Worm (Caenorhabditis elegans) whole organism, mixed stage, embryonic: ENCODE results near the gene Y46G5A.47.
A peak's percentile ranks its signal among the peaks of the same experiment; 100 is the strongest.

ENCODE experiments used
- M03D4.4 ChIP-seq: sonication (generic microtip); optimal IDR thresholded peaks from 2 replicates; lab custom pipeline; 2017; ENCODE audit warnings: mild to moderate bottlenecking, missing genetic modification characterization, missing compliant biosample characterization
- bed-3 ChIP-seq: fragments of 200-800 bp; sonication (Bioruptor generic); optimal IDR thresholded peaks from 3 replicates; lab custom pipeline; 2018; ENCODE audit warnings: mild to moderate bottlenecking, missing genetic modification characterization, moderate library complexity, missing compliant biosample characterization
- blmp-1 ChIP-seq: fragments of 150-350 bp; optimal IDR thresholded peaks from 2 replicates; lab custom pipeline; 2014; ENCODE audit warnings: missing biosample characterization, missing genetic modification characterization
- ceh-39 ChIP-seq: fragments of 150-350 bp; optimal IDR thresholded peaks from 2 replicates; lab custom pipeline; 2014; ENCODE audit warnings: missing biosample characterization, missing genetic modification characterization
- ceh-43 ChIP-seq: fragments of 200-800 bp; sonication (Bioruptor generic); optimal IDR thresholded peaks from 2 replicates; lab custom pipeline; 2018; ENCODE audit warnings: mild to moderate bottlenecking, missing genetic modification characterization, moderate library complexity, missing compliant biosample characterization
- ceh-83 ChIP-seq: fragments of 200-800 bp; sonication (Bioruptor generic); optimal IDR thresholded peaks from 2 replicates; lab custom pipeline; 2018; ENCODE audit warnings: mild to moderate bottlenecking, missing genetic modification characterization, missing compliant biosample characterization
- ces-1 ChIP-seq: fragments of 150-350 bp; optimal IDR thresholded peaks from 2 replicates; lab custom pipeline; 2014; ENCODE audit warnings: missing biosample characterization, missing genetic modification reagents, missing genetic modification characterization
- cnd-1 ChIP-seq: fragments of 200-800 bp; sonication (Bioruptor generic); optimal IDR thresholded peaks from 2 replicates; lab custom pipeline; 2018; ENCODE audit warnings: mild to moderate bottlenecking, missing genetic modification characterization, missing compliant biosample characterization
- drap-1 ChIP-seq: fragments of 200-800 bp; sonication (Bioruptor generic); optimal IDR thresholded peaks from 3 replicates; lab custom pipeline; 2018; ENCODE audit warnings: mild to moderate bottlenecking, missing genetic modification characterization, missing compliant biosample characterization
- elt-1 ChIP-seq: sonication (generic microtip); optimal IDR thresholded peaks from 2 replicates; lab custom pipeline; 2017; ENCODE audit warnings: missing genetic modification characterization, mild to moderate bottlenecking, missing compliant biosample characterization, antibody characterized with exemption, moderate library complexity, borderline replicate concordance; ENCODE audit not compliant: insufficient read depth
- elt-3 ChIP-seq: fragments of 150-350 bp; optimal IDR thresholded peaks from 2 replicates; lab custom pipeline; 2014; ENCODE audit warnings: missing biosample characterization, missing genetic modification characterization
- flh-1 ChIP-seq: fragments of 200-800 bp; sonication (Bioruptor generic); optimal IDR thresholded peaks from 2 replicates; lab custom pipeline; 2018; ENCODE audit warnings: mild to moderate bottlenecking, missing genetic modification characterization, moderate library complexity, missing compliant biosample characterization
- ham-2 ChIP-seq: fragments of 200-800 bp; sonication (Bioruptor generic); optimal IDR thresholded peaks from 2 replicates; lab custom pipeline; 2018; ENCODE audit warnings: mild to moderate bottlenecking, missing genetic modification characterization, missing compliant biosample characterization
- hlh-1 ChIP-seq: fragments of 150-350 bp; optimal IDR thresholded peaks from 2 replicates; lab custom pipeline; 2014; ENCODE audit warnings: missing biosample characterization, missing genetic modification reagents, missing genetic modification characterization
- lin-13 ChIP-seq: fragments of 150-350 bp; optimal IDR thresholded peaks from 2 replicates; lab custom pipeline; 2014; ENCODE audit warnings: missing biosample characterization, missing genetic modification characterization
- lsy-2 ChIP-seq: fragments of 150-350 bp; optimal IDR thresholded peaks from 2 replicates; lab custom pipeline; 2014; ENCODE audit warnings: missing biosample characterization, missing genetic modification characterization
- mab-5 ChIP-seq: fragments of 150-350 bp; optimal IDR thresholded peaks from 2 replicates; lab custom pipeline; 2014; ENCODE audit warnings: missing biosample characterization, missing genetic modification characterization
- mep-1 ChIP-seq: fragments of 150-350 bp; optimal IDR thresholded peaks from 2 replicates; lab custom pipeline; 2017; ENCODE audit warnings: missing biosample characterization, missing genetic modification reagents, missing genetic modification characterization, inconsistent platforms
- mls-2 ChIP-seq: sonication (generic microtip); optimal IDR thresholded peaks from 2 replicates; lab custom pipeline; 2016; ENCODE audit warnings: mild to moderate bottlenecking, missing genetic modification characterization, moderate library complexity, missing compliant biosample characterization
- nhr-12 ChIP-seq: fragments of 150-350 bp; optimal IDR thresholded peaks from 2 replicates; lab custom pipeline; 2014; ENCODE audit warnings: missing biosample characterization, missing genetic modification characterization
- nhr-2 ChIP-seq: fragments of 150-350 bp; optimal IDR thresholded peaks from 2 replicates; lab custom pipeline; 2014; ENCODE audit warnings: missing biosample characterization, missing genetic modification characterization
- nhr-237 ChIP-seq: fragments of 150-350 bp; optimal IDR thresholded peaks from 2 replicates; lab custom pipeline; 2014; ENCODE audit warnings: missing biosample characterization, missing genetic modification characterization
- nhr-28 ChIP-seq: fragments of 150-350 bp; optimal IDR thresholded peaks from 2 replicates; lab custom pipeline; 2014; ENCODE audit warnings: missing biosample characterization, missing genetic modification characterization
- nhr-76 ChIP-seq: sonication (generic microtip); optimal IDR thresholded peaks from 2 replicates; lab custom pipeline; 2017; ENCODE audit warnings: missing biosample characterization, missing genetic modification characterization
- pha-4 ChIP-seq: fragments of 150-350 bp; optimal IDR thresholded peaks from 2 replicates; lab custom pipeline; 2018; ENCODE audit warnings: missing biosample characterization, missing genetic modification reagents, missing genetic modification characterization
- sem-2 ChIP-seq: fragments of 200-800 bp; sonication (Bioruptor generic); optimal IDR thresholded peaks from 2 replicates; lab custom pipeline; 2018; ENCODE audit warnings: mild to moderate bottlenecking, missing genetic modification characterization, missing compliant biosample characterization
- snpc-4 ChIP-seq: fragments of 150-350 bp; optimal IDR thresholded peaks from 2 replicates; lab custom pipeline; 2014; ENCODE audit warnings: missing biosample characterization, missing genetic modification characterization
- sptf-1 ChIP-seq: sonication (generic microtip); optimal IDR thresholded peaks from 2 replicates; lab custom pipeline; 2017; ENCODE audit warnings: mild to moderate bottlenecking, missing genetic modification characterization, moderate library complexity, missing compliant biosample characterization
- unc-39 ChIP-seq: fragments of 150-350 bp; optimal IDR thresholded peaks from 2 replicates; lab custom pipeline; 2014; ENCODE audit warnings: missing biosample characterization, missing genetic modification characterization
- unc-62 ChIP-seq: fragments of 150-350 bp; optimal IDR thresholded peaks from 2 replicates; lab custom pipeline; 2014; ENCODE audit warnings: missing biosample characterization, missing genetic modification reagents, missing genetic modification characterization
- ztf-11 ChIP-seq: fragments of 150-350 bp; optimal IDR thresholded peaks from 2 replicates; lab custom pipeline; 2014; ENCODE audit warnings: missing biosample characterization, missing genetic modification characterization

The Y46G5A.47 gene

ce11 chrII:12768167-12768712, 36.9 kb downstream of the Y46G5A.47 start, which contains the start of the genes vps-2 and tiar-2:
Gene vps-2 (minus strand): TSS chrII:12768217.
Gene tiar-2 (plus strand): TSS chrII:12768686.
- TF ChIP-seq M03D4.4 (tag; lab: Kevin White, UChicago) = no peak
- TF ChIP-seq hlh-1 (tag; lab: Kevin White, UChicago) = no peak
- TF ChIP-seq lsy-2 (tag; lab: Kevin White, UChicago) = peak; percentile 48
- no peak for TF ChIP-seq elt-3 (tag; lab: Kevin White, UChicago)
- TF ChIP-seq pha-4 = no peak
- no peak for TF ChIP-seq nhr-28 (tag; lab: Kevin White, UChicago)
- TF ChIP-seq unc-62 (GFP tag; lab: Kevin White, UChicago) = no peak
- TF ChIP-seq nhr-237 = peak; percentile 55
- TF ChIP-seq cnd-1 (tag; lab: Kevin White, UChicago) = no peak
- TF ChIP-seq ceh-43 (GFP tag; lab: Kevin White, UChicago) = no peak
- TF ChIP-seq ces-1 = peak; percentile 89
- no peak for TF ChIP-seq unc-39 (tag; lab: Kevin White, UChicago)
- no peak for TF ChIP-seq nhr-76 (tag; lab: Kevin White, UChicago)
- TF ChIP-seq elt-1 (tag; lab: Kevin White, UChicago) = no peak
- no peak for TF ChIP-seq flh-1
- TF ChIP-seq ceh-83 (GFP tag; lab: Kevin White, UChicago) = no peak
- no peak for TF ChIP-seq bed-3
- no peak for TF ChIP-seq mep-1 (tag; lab: Kevin White, UChicago)
- TF ChIP-seq drap-1 (GFP tag; lab: Kevin White, UChicago) = no peak
- no peak for TF ChIP-seq ceh-39 (tag; lab: Kevin White, UChicago)
- TF ChIP-seq ham-2 (GFP tag; lab: Kevin White, UChicago) = no peak
- TF ChIP-seq mls-2 (tag; lab: Kevin White, UChicago) = no peak
- no peak for TF ChIP-seq nhr-2
- no peak for TF ChIP-seq sem-2 (GFP tag; lab: Kevin White, UChicago)
- TF ChIP-seq snpc-4 (tag; lab: Kevin White, UChicago) = no peak
- TF ChIP-seq, all 35 proteins: peak for 3

- TF ChIP-seq mab-5 (tag; lab: Kevin White, UChicago) (no peak), nhr-28 (tag; lab: Kevin White, UChicago) (no peak), ces-1 (no peak), unc-62 (GFP tag; lab: Kevin White, UChicago) (no peak), blmp-1 (tag; lab: Kevin White, UChicago) (no peak), drap-1 (GFP tag; lab: Kevin White, UChicago) (no peak)
Observed at ce11 chrII:12767258-12767824, 37.8 kb downstream of the Y46G5A.47 start.

DNA sequence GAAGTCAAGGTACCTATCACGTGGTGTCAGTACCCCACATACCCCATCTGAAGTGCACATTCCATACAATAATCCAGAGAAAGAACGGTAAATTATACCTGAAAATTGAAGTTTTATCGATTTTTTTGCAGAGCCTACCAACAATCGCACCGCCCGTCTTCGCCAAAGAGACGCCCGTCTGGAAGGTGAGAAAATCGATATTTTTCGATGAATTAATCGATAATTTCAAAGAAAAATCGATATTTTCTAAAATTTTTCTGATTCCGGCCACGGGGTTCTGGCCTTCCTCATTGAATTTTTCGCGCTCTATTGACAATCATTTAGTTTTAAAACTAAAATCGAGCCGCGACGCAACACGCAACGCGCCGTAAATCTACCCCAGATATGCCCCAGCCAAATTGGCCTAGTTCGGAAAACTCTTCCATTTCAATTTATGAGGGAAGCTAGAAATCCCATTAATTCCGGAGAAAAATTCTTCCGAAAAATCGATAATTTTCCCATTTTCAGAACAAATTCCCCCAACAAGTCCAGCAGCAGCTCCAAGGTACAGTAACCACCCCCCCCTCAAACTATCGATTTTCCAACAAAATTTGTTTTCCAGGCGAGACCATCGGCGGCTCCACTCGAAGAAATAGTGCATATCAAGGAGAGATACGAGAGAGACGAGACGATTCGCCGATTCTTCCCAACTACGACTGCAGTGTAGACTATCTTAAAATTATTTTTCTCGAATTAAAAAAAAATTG, 38.5 kb downstream of the Y46G5A.47 start:
- TF ChIP-seq ham-2 (GFP tag; lab: Kevin White, UChicago) = no peak
- no peak for TF ChIP-seq lsy-2 (tag; lab: Kevin White, UChicago)
- no peak for TF ChIP-seq ztf-11 (tag; lab: Kevin White, UChicago)
- no peak for TF ChIP-seq nhr-2
- TF ChIP-seq mls-2 (tag; lab: Kevin White, UChicago) = no peak
- no peak for TF ChIP-seq ceh-39 (tag; lab: Kevin White, UChicago)
- no peak for TF ChIP-seq elt-1 (tag; lab: Kevin White, UChicago)
- no peak for TF ChIP-seq sptf-1 (tag; lab: Kevin White, UChicago)
- TF ChIP-seq ces-1 = no peak
- no peak for TF ChIP-seq bed-3

DNA sequence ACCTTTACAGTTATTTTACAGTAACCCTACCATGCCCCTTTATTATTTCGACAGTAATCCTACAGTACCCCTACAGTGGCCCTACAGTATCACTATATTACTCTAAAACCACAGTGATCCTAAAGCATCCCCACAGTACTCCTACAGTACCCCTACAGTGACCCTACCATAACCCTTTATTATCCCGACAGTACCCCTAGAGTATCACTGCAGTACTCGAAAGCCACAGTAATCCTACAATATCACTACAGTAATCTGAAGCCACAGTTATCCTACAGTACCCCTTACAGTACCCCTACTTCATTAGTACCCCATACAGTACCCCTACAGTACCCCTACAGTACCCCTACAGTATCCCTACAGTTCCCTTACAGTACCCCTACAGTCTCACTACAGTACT, 40.6 kb downstream of the Y46G5A.47 start:
- TF ChIP-seq ces-1 (no peak), bed-3 (no peak), lin-13 (tag; lab: Kevin White, UChicago) (no peak), sem-2 (GFP tag; lab: Kevin White, UChicago) (no peak), nhr-237 (no peak), elt-3 (tag; lab: Kevin White, UChicago) (no peak), flh-1 (no peak), lsy-2 (tag; lab: Kevin White, UChicago) (no peak), ham-2 (GFP tag; lab: Kevin White, UChicago) (no peak), mab-5 (tag; lab: Kevin White, UChicago) (no peak), nhr-12 (tag; lab: Kevin White, UChicago) (no peak), blmp-1 (tag; lab: Kevin White, UChicago) (no peak), ceh-43 (GFP tag; lab: Kevin White, UChicago) (no peak), unc-62 (GFP tag; lab: Kevin White, UChicago) (no peak), ceh-83 (GFP tag; lab: Kevin White, UChicago) (no peak), nhr-76 (tag; lab: Kevin White, UChicago) (no peak), elt-1 (tag; lab: Kevin White, UChicago) (no peak), snpc-4 (tag; lab: Kevin White, UChicago) (no peak), hlh-1 (tag; lab: Kevin White, UChicago) (no peak), unc-39 (tag; lab: Kevin White, UChicago) (no peak)
- TF ChIP-seq, all 35 proteins: peak for 0
